Fruit fly (Drosophila melanogaster) whole organism, embryonic: ENCODE data around the gene CG12773.

Experiments used
- Ada2b ChIP-seq: fragments of 200-800 bp; sonication (Bioruptor generic); IDR thresholded peaks from 2 replicates; pipeline ENCODE4 v1.3.6; 2022; ENCODE audit warnings: missing biosample characterization, missing genetic modification characterization
- Bgb ChIP-seq: fragments of 200-800 bp; sonication (Bioruptor generic); IDR thresholded peaks from 2 replicates; pipeline ENCODE4 v1.3.6; 2022; ENCODE audit warnings: missing biosample characterization, missing genetic modification characterization; ENCODE audit not compliant: partially characterized antibody
- CG10274 ChIP-seq: fragments of 200-800 bp; sonication (Bioruptor generic); optimal IDR thresholded peaks from 3 replicates; lab custom pipeline; 2017; ENCODE audit warnings: missing biosample characterization, mild to moderate bottlenecking, missing genetic modification characterization
- CG12219 ChIP-seq: fragments of 200-800 bp; sonication (Bioruptor generic); optimal IDR thresholded peaks from 3 replicates; lab custom pipeline; 2018; ENCODE audit warnings: missing biosample characterization, mild to moderate bottlenecking, missing genetic modification characterization
- CG12659 ChIP-seq: fragments of 200-800 bp; sonication (Bioruptor generic); optimal IDR thresholded peaks from 3 replicates; lab custom pipeline; 2017; ENCODE audit warnings: mild to moderate bottlenecking, missing biosample characterization, missing genetic modification reagents, missing genetic modification characterization
- CG13894 ChIP-seq: fragments of 200-800 bp; sonication (Bioruptor generic); optimal IDR thresholded peaks from 3 replicates; lab custom pipeline; 2018; ENCODE audit warnings: missing biosample characterization, mild to moderate bottlenecking, missing genetic modification characterization, moderate library complexity
- CG15514 ChIP-seq: fragments of 200-800 bp; sonication (Bioruptor generic); optimal IDR thresholded peaks from 3 replicates; lab custom pipeline; 2017; ENCODE audit warnings: missing biosample characterization, missing genetic modification characterization, mild to moderate bottlenecking, moderate library complexity, missing genetic modification reagents
- CG17186 ChIP-seq: fragments of 200-800 bp; sonication (Bioruptor generic); optimal IDR thresholded peaks from 3 replicates; lab custom pipeline; 2017; ENCODE audit warnings: missing biosample characterization, missing genetic modification reagents, missing genetic modification characterization
- CG17361 ChIP-seq: fragments of 200-800 bp; sonication (Bioruptor generic); IDR thresholded peaks from 3 replicates; pipeline ENCODE4 v1.3.6; 2022; ENCODE audit warnings: missing biosample characterization, missing genetic modification characterization
- CG17385 ChIP-seq: fragments of 200-800 bp; sonication (Bioruptor generic); optimal IDR thresholded peaks from 3 replicates; lab custom pipeline; 2018; ENCODE audit warnings: missing biosample characterization, mild to moderate bottlenecking, missing genetic modification characterization
- CG17568 ChIP-seq: fragments of 200-800 bp; sonication (Bioruptor generic); optimal IDR thresholded peaks from 2 replicates; lab custom pipeline; 2018; ENCODE audit warnings: missing biosample characterization, mild to moderate bottlenecking, missing genetic modification characterization, moderate library complexity
- CG17829 ChIP-seq: fragments of 200-800 bp; optimal IDR thresholded peaks from 2 replicates; lab custom pipeline; 2019; ENCODE audit warnings: missing biosample characterization, mild to moderate bottlenecking, missing genetic modification characterization, moderate library complexity
- CG2129 ChIP-seq: fragments of 200-800 bp; sonication (Bioruptor generic); IDR thresholded peaks from 2 replicates; pipeline ENCODE4 v1.3.6; 2022; ENCODE audit warnings: missing biosample characterization, missing genetic modification characterization; ENCODE audit not compliant: partially characterized antibody
- CG4424 ChIP-seq: fragments of 200-800 bp; sonication (Bioruptor generic); optimal IDR thresholded peaks from 3 replicates; lab custom pipeline; 2016; ENCODE audit warnings: missing biosample characterization, missing genetic modification characterization
- CG9932 ChIP-seq: fragments of 200-800 bp; sonication (Bioruptor generic); IDR thresholded peaks from 2 replicates; pipeline ENCODE4 v1.3.6; 2022; ENCODE audit warnings: missing biosample characterization, missing genetic modification characterization
- CrebB ChIP-seq: fragments of 200-800 bp; sonication (Bioruptor generic); optimal IDR thresholded peaks from 3 replicates; lab custom pipeline; 2018; ENCODE audit warnings: missing biosample characterization, mild to moderate bottlenecking, missing genetic modification characterization
- Dad ChIP-seq: fragments of 200-800 bp; sonication (Bioruptor generic); optimal IDR thresholded peaks from 3 replicates; lab custom pipeline; 2016; ENCODE audit warnings: missing biosample characterization, missing genetic modification characterization
- Deaf1 ChIP-seq: fragments of 200-800 bp; optimal IDR thresholded peaks from 3 replicates; lab custom pipeline; 2019; ENCODE audit warnings: missing biosample characterization, mild to moderate bottlenecking, missing genetic modification characterization, moderate library complexity
- Dip2 ChIP-seq: fragments of 200-800 bp; sonication (Bioruptor generic); IDR thresholded peaks from 2 replicates; pipeline ENCODE4 v1.3.6; 2022; ENCODE audit warnings: missing biosample characterization, missing genetic modification characterization
- Ets65A ChIP-seq: fragments of 200-800 bp; sonication (Bioruptor generic); peaks from one replicate; lab custom pipeline; 2016; ENCODE audit warnings: missing biosample characterization, missing genetic modification characterization
- Gsc ChIP-seq: fragments of 200-800 bp; sonication (Bioruptor generic); IDR thresholded peaks from 2 replicates; pipeline ENCODE4 v1.3.6; 2022; ENCODE audit warnings: missing biosample characterization, missing genetic modification characterization
- Hey ChIP-seq: fragments of 200-800 bp; sonication (Bioruptor generic); optimal IDR thresholded peaks from 3 replicates; lab custom pipeline; 2018; ENCODE audit warnings: missing biosample characterization, mild to moderate bottlenecking, missing genetic modification characterization
- HmgZ ChIP-seq: fragments of 200-800 bp; sonication (Bioruptor generic); optimal IDR thresholded peaks from 2 replicates; lab custom pipeline; 2018; ENCODE audit warnings: missing biosample characterization, mild to moderate bottlenecking, missing genetic modification characterization
- Hmr ChIP-seq: fragments of 200-800 bp; sonication (Bioruptor generic); optimal IDR thresholded peaks from 3 replicates; lab custom pipeline; 2017; ENCODE audit warnings: mild to moderate bottlenecking, missing biosample characterization, missing genetic modification reagents, missing genetic modification characterization
- Hr3 ChIP-seq: fragments of 200-800 bp; sonication (Bioruptor generic); optimal IDR thresholded peaks from 3 replicates; lab custom pipeline; 2016; ENCODE audit warnings: missing biosample characterization, missing genetic modification characterization
- Kr ChIP-seq: fragments of 200-800 bp; sonication (Bioruptor generic); optimal IDR thresholded peaks from 2 replicates; lab custom pipeline; 2017; ENCODE audit warnings: missing biosample characterization, mild to moderate bottlenecking, missing genetic modification characterization
- Stat92E ChIP-seq, 3 experiments: fragments of >200 bp in 2 of 3; fragments of 200-800 bp in 1 of 3; sonication (Bioruptor generic) in 1 of 3; optimal IDR thresholded peaks; 2 replicates each; lab custom pipeline; 2017 to 2019; ENCODE audit warnings: missing biosample characterization in 3 of 3, missing genetic modification characterization in 3 of 3, mild to moderate bottlenecking in 1 of 3, moderate library complexity in 1 of 3
- abd-A ChIP-seq: fragments of 200-800 bp; sonication (Bioruptor generic); optimal IDR thresholded peaks from 3 replicates; lab custom pipeline; 2019; ENCODE audit warnings: missing biosample characterization, mild to moderate bottlenecking, missing genetic modification characterization, moderate library complexity
- az2 ChIP-seq: fragments of 200-800 bp; sonication (Bioruptor generic); optimal IDR thresholded peaks from 3 replicates; lab custom pipeline; 2016; ENCODE audit warnings: missing biosample characterization, missing genetic modification characterization
- cg ChIP-seq: fragments of 200-800 bp; sonication (Bioruptor generic); optimal IDR thresholded peaks from 3 replicates; lab custom pipeline; 2019; ENCODE audit warnings: missing biosample characterization, mild to moderate bottlenecking, missing genetic modification characterization, moderate library complexity
- crp ChIP-seq, 2 experiments: fragments of 200-800 bp; sonication (Bioruptor generic); optimal IDR thresholded peaks; 2 replicates in 1 of 2; 3 replicates in 1 of 2; lab custom pipeline; 2017; ENCODE audit warnings: missing biosample characterization in 2 of 2, missing genetic modification characterization in 2 of 2, mild to moderate bottlenecking in 1 of 2, moderate library complexity in 1 of 2
- cwo ChIP-seq: fragments of 200-800 bp; sonication (Bioruptor generic); optimal IDR thresholded peaks from 3 replicates; lab custom pipeline; 2017; ENCODE audit warnings: missing biosample characterization, missing genetic modification characterization, mild to moderate bottlenecking, moderate library complexity, missing genetic modification reagents
- ewg ChIP-seq: fragments of 200-800 bp; sonication (Bioruptor generic); optimal IDR thresholded peaks from 3 replicates; lab custom pipeline; 2017; ENCODE audit warnings: mild to moderate bottlenecking, missing biosample characterization, missing genetic modification reagents, missing genetic modification characterization
- fd96Cb ChIP-seq: fragments of 200-800 bp; sonication (Bioruptor generic); optimal IDR thresholded peaks from 2 replicates; lab custom pipeline; 2018; ENCODE audit warnings: missing biosample characterization, mild to moderate bottlenecking, missing genetic modification characterization, moderate library complexity
- gcm2 ChIP-seq: fragments of 200-800 bp; sonication (Bioruptor generic); optimal IDR thresholded peaks from 2 replicates; lab custom pipeline; 2016; ENCODE audit warnings: missing biosample characterization, missing genetic modification characterization
- grau ChIP-seq: fragments of 200-800 bp; optimal IDR thresholded peaks from 3 replicates; lab custom pipeline; 2019; ENCODE audit warnings: missing biosample characterization, mild to moderate bottlenecking, missing genetic modification characterization, moderate library complexity
- gsb ChIP-seq: fragments of 200-800 bp; sonication (Bioruptor generic); IDR thresholded peaks from 2 replicates; pipeline ENCODE4 v1.3.6; 2022; ENCODE audit warnings: missing biosample characterization, missing genetic modification characterization
- nerfin-1 ChIP-seq: fragments of 200-800 bp; sonication (Bioruptor generic); optimal IDR thresholded peaks from 3 replicates; lab custom pipeline; 2019; ENCODE audit warnings: missing biosample characterization, mild to moderate bottlenecking, missing genetic modification characterization, moderate library complexity
- onecut ChIP-seq: fragments of 200-800 bp; sonication (Bioruptor generic); IDR thresholded peaks from 2 replicates; pipeline ENCODE4 v1.3.6; 2022; ENCODE audit warnings: missing biosample characterization, missing genetic modification characterization
- org-1 ChIP-seq: fragments of 200-800 bp; sonication (Bioruptor generic); optimal IDR thresholded peaks from 2 replicates; lab custom pipeline; 2017; ENCODE audit warnings: missing biosample characterization, missing genetic modification characterization
- pros ChIP-seq: fragments of 200-800 bp; sonication (Bioruptor generic); optimal IDR thresholded peaks from 3 replicates; lab custom pipeline; 2019; ENCODE audit warnings: missing biosample characterization, mild to moderate bottlenecking, missing genetic modification characterization, moderate library complexity
- repo ChIP-seq: fragments of 200-800 bp; sonication (Bioruptor generic); optimal IDR thresholded peaks from 2 replicates; lab custom pipeline; 2016; ENCODE audit warnings: missing biosample characterization, missing genetic modification characterization
- so ChIP-seq: fragments of 200-800 bp; sonication (Bioruptor generic); IDR thresholded peaks from 3 replicates; pipeline ENCODE4 v1.3.6; 2022; ENCODE audit warnings: missing biosample characterization, missing genetic modification characterization
- stwl ChIP-seq: fragments of 200-800 bp; sonication (Bioruptor generic); optimal IDR thresholded peaks from 3 replicates; lab custom pipeline; 2018; ENCODE audit warnings: missing biosample characterization, mild to moderate bottlenecking, missing genetic modification characterization, moderate library complexity
- sug ChIP-seq: fragments of 200-800 bp; optimal IDR thresholded peaks from 2 replicates; lab custom pipeline; 2019; ENCODE audit warnings: missing biosample characterization, mild to moderate bottlenecking, missing genetic modification characterization, moderate library complexity
- unpg ChIP-seq: fragments of 200-800 bp; sonication (Bioruptor generic); optimal IDR thresholded peaks from 3 replicates; lab custom pipeline; 2018; ENCODE audit warnings: missing biosample characterization, mild to moderate bottlenecking, missing genetic modification characterization, moderate library complexity
- vvl ChIP-seq: fragments of 200-800 bp; sonication (Bioruptor generic); IDR thresholded peaks from 2 replicates; pipeline ENCODE4 v1.3.6; 2022; ENCODE audit warnings: missing biosample characterization, missing genetic modification characterization
- zf30C ChIP-seq: fragments of 200-800 bp; sonication (Bioruptor generic); optimal IDR thresholded peaks from 3 replicates; lab custom pipeline; 2018; ENCODE audit warnings: missing biosample characterization, mild to moderate bottlenecking, missing genetic modification characterization

CG12773 gene

dm6 chrX:1381413-1381991 is 27.7 kb upstream of the CG12773 start:
- TF ChIP-seq CG17361 (GFP tag; lab: Robert Waterston, UW), result no peak
- TF ChIP-seq CG12219 (GFP tag; lab: Kevin White, UChicago), result no peak
- no peak for TF ChIP-seq CG12659
- no peak for TF ChIP-seq unpg (GFP tag; lab: Kevin White, UChicago)
- TF ChIP-seq Ada2b (GFP tag; lab: Robert Waterston, UW), result no peak
- peak; percentile 30 for TF ChIP-seq ewg (GFP tag; lab: Kevin White, UChicago)
- TF ChIP-seq CG9932, result no peak
- peak; percentile 52 for TF ChIP-seq Deaf1 (tag; lab: Kevin White, UChicago)
- TF ChIP-seq CG10274 (GFP tag; lab: Kevin White, UChicago), result no peak
- no peak for TF ChIP-seq org-1 (GFP tag; lab: Kevin White, UChicago)
- no peak for TF ChIP-seq zf30C
- TF ChIP-seq Hey (tag; lab: Kevin White, UChicago), result peak; percentile 27
- peak in 1 of 2 experiments; percentile 10 for TF ChIP-seq crp (GFP tag; optimal IDR thresholded peaks at IDR 0.05; lab: Kevin White, UChicago)
- TF ChIP-seq Ets65A (GFP tag; lab: Kevin White, UChicago), result no peak
- peak; percentile 87 for TF ChIP-seq pros
- no peak for TF ChIP-seq repo (GFP tag; lab: Kevin White, UChicago)
- TF ChIP-seq onecut (GFP tag; lab: Robert Waterston, UW), result peak; percentile 64; the same call in 1 of the 2 replicates
- TF ChIP-seq CG15514, result peak; percentile 6
- no peak for TF ChIP-seq Stat92E (GFP tag; optimal IDR thresholded peaks at IDR 0.05; lab: Kevin White, UChicago)
- no peak for TF ChIP-seq so (GFP tag; lab: Robert Waterston, UW)
- TF ChIP-seq abd-A (tag; lab: Kevin White, UChicago), result peak; percentile 66
- no peak for TF ChIP-seq CG17568 (GFP tag; lab: Kevin White, UChicago)
- peak; percentile 56 for TF ChIP-seq nerfin-1 (tag; lab: Kevin White, UChicago)
- TF ChIP-seq cg, result peak; percentile 59
- no peak for TF ChIP-seq HmgZ (tag; lab: Kevin White, UChicago)
- TF ChIP-seq cwo (GFP tag; lab: Kevin White, UChicago), result peak; percentile 53

- TF ChIP-seq stwl, result peak; percentile 60
- TF ChIP-seq CrebB (tag; lab: Kevin White, UChicago), result no peak
- peak; percentile 25 for TF ChIP-seq sug (tag; lab: Kevin White, UChicago)
- TF ChIP-seq az2, result peak; percentile 0
- no peak for TF ChIP-seq Gsc (GFP tag; lab: Robert Waterston, UW)
- peak; percentile 19 for TF ChIP-seq CG4424
- no peak for TF ChIP-seq Dad
- no peak for TF ChIP-seq CG2129 (GFP tag; lab: Robert Waterston, UW)
- TF ChIP-seq CG17385, result peak; percentile 31
- peak; percentile 22 for TF ChIP-seq CG17829 (tag; lab: Kevin White, UChicago)
- TF ChIP-seq vvl (GFP tag; lab: Robert Waterston, UW), result 0 out of 2 replicates have a peak, but pooled peaks have one; percentile 23
- TF ChIP-seq gcm2 (GFP tag; lab: Kevin White, UChicago), result no peak
- peak; percentile 77 for TF ChIP-seq CG17186 (GFP tag; lab: Kevin White, UChicago)
- no peak for TF ChIP-seq Kr
- TF ChIP-seq Hr3 (GFP tag; lab: Kevin White, UChicago), result peak; percentile 19
- TF ChIP-seq fd96Cb (tag; lab: Kevin White, UChicago), result peak; percentile 0
- TF ChIP-seq Hmr, result peak; percentile 58
- no peak for TF ChIP-seq Dip2 (GFP tag; lab: Robert Waterston, UW)
- TF ChIP-seq gsb (GFP tag; lab: Robert Waterston, UW), result no peak
- peak; percentile 18 for TF ChIP-seq grau (tag; lab: Kevin White, UChicago)
- no peak for TF ChIP-seq CG13894 (tag; lab: Kevin White, UChicago)
- TF ChIP-seq Bgb (GFP tag; lab: Robert Waterston, UW), result peak; percentile 31; the same call in 1 of the 2 replicates
These were observed 26.7 kb upstream of the CG12773 start, which contains the start of the genes CG3719 and CG32813 for dm6 chrX:1380350-1381060. Gene CG3719 (minus strand): TSS chrX:1380480. Gene CG32813 (plus strand): TSS chrX:1380914.
